Fruit fly (Drosophila melanogaster) whole organism, pupa: ENCODE measurements around the gene Or94b.

Source experiments
- CG10348 ChIP-seq: fragments of 200-800 bp; sonication (Bioruptor generic); IDR thresholded peaks from 2 replicates; pipeline ENCODE4 v1.3.6; 2022; ENCODE audit warnings: missing biosample characterization, missing genetic modification characterization
- CG12605 ChIP-seq: fragments of 200-800 bp; sonication (Bioruptor generic); IDR thresholded peaks from 2 replicates; pipeline ENCODE4 v1.3.6; 2022; ENCODE audit warnings: missing biosample characterization, missing genetic modification characterization
- CG13204 ChIP-seq: fragments of 200-800 bp; sonication (Bioruptor generic); optimal IDR thresholded peaks from 2 replicates; lab custom pipeline; 2018; ENCODE audit warnings: missing biosample characterization, mild to moderate bottlenecking, missing genetic modification characterization, moderate library complexity
- CG14655 ChIP-seq: fragments of 200-800 bp; sonication (Bioruptor generic); optimal IDR thresholded peaks from 3 replicates; lab custom pipeline; 2017; ENCODE audit warnings: mild to moderate bottlenecking, missing biosample characterization, missing genetic modification reagents, missing genetic modification characterization
- CG15710 ChIP-seq: fragments of 200-800 bp; sonication (Bioruptor generic); optimal IDR thresholded peaks from 2 replicates; lab custom pipeline; 2018; ENCODE audit warnings: missing biosample characterization, mild to moderate bottlenecking, missing genetic modification characterization, moderate library complexity
- CG17806 ChIP-seq: fragments of 200-800 bp; sonication (Bioruptor generic); optimal IDR thresholded peaks from 2 replicates; lab custom pipeline; 2018; ENCODE audit warnings: missing biosample characterization, mild to moderate bottlenecking, missing genetic modification characterization, moderate library complexity
- CG32121 ChIP-seq: fragments of 200-800 bp; sonication (Bioruptor generic); IDR thresholded peaks from 2 replicates; pipeline ENCODE4 v1.3.6; 2022; ENCODE audit warnings: missing biosample characterization, missing genetic modification characterization
- CG34367 ChIP-seq: fragments of 200-800 bp; sonication (Bioruptor generic); optimal IDR thresholded peaks from 2 replicates; lab custom pipeline; 2018; ENCODE audit warnings: missing biosample characterization, mild to moderate bottlenecking, missing genetic modification characterization
- CG4496 ChIP-seq: fragments of 200-800 bp; sonication (Bioruptor generic); IDR thresholded peaks from 3 replicates; pipeline ENCODE4 v1.3.6; 2022; ENCODE audit warnings: missing biosample characterization, missing genetic modification characterization
- CG8159 ChIP-seq: fragments of 200-800 bp; sonication (Bioruptor generic); optimal IDR thresholded peaks from 3 replicates; lab custom pipeline; 2018; ENCODE audit warnings: missing biosample characterization, mild to moderate bottlenecking, missing genetic modification characterization, moderate library complexity
- CG8301 ChIP-seq: fragments of 200-800 bp; sonication (Bioruptor generic); optimal IDR thresholded peaks from 2 replicates; lab custom pipeline; 2018; ENCODE audit warnings: missing biosample characterization, mild to moderate bottlenecking, missing genetic modification characterization
- CG9948 ChIP-seq: fragments of 200-800 bp; sonication (Bioruptor generic); optimal IDR thresholded peaks from 2 replicates; lab custom pipeline; 2018; ENCODE audit warnings: missing biosample characterization, mild to moderate bottlenecking, missing genetic modification characterization, moderate library complexity
- D1 ChIP-seq: fragments of 200-800 bp; sonication (Bioruptor generic); optimal IDR thresholded peaks from 2 replicates; lab custom pipeline; 2018; ENCODE audit warnings: missing biosample characterization, mild to moderate bottlenecking, missing genetic modification characterization, moderate library complexity
- EcR ChIP-seq: fragments of 200-800 bp; sonication (Bioruptor generic); optimal IDR thresholded peaks from 3 replicates; lab custom pipeline; 2019; ENCODE audit warnings: missing biosample characterization, missing genetic modification characterization, mild to moderate bottlenecking, moderate library complexity, missing genetic modification reagents
- Ets98B ChIP-seq: fragments of 200-800 bp; sonication (Bioruptor generic); IDR thresholded peaks from 2 replicates; pipeline ENCODE4 v1.3.6; 2022; ENCODE audit warnings: missing biosample characterization, missing genetic modification characterization
- Pif1A ChIP-seq: fragments of 200-800 bp; sonication (Bioruptor generic); optimal IDR thresholded peaks from 3 replicates; lab custom pipeline; 2016; ENCODE audit warnings: missing biosample characterization, missing genetic modification characterization
- Pif1B ChIP-seq: fragments of 200-800 bp; sonication (Bioruptor generic); optimal IDR thresholded peaks from 3 replicates; lab custom pipeline; 2016; ENCODE audit warnings: missing biosample characterization, missing genetic modification characterization
- Snoo ChIP-seq: fragments of 200-800 bp; sonication (Bioruptor generic); optimal IDR thresholded peaks from 3 replicates; lab custom pipeline; 2017; ENCODE audit warnings: missing biosample characterization, mild to moderate bottlenecking, missing genetic modification characterization, inconsistent platforms
- fd96Ca ChIP-seq: fragments of 200-800 bp; sonication (Bioruptor generic); IDR thresholded peaks from 3 replicates; pipeline ENCODE4 v1.3.6; 2022; ENCODE audit warnings: missing biosample characterization, missing genetic modification characterization
- gl ChIP-seq: fragments of 200-800 bp; sonication (Bioruptor generic); optimal IDR thresholded peaks from 2 replicates; lab custom pipeline; 2018; ENCODE audit warnings: missing biosample characterization, mild to moderate bottlenecking, missing genetic modification characterization
- rn ChIP-seq: fragments of 200-800 bp; sonication (Bioruptor generic); IDR thresholded peaks from 2 replicates; pipeline ENCODE4 v1.3.6; 2022; ENCODE audit warnings: missing biosample characterization, missing genetic modification characterization

Gene Or94b

dm6 chr3R:23026652-23027427, 37.7 kb downstream of the Or94b start, which contains the start of gene lmd:
Gene lmd, minus strand, starts transcription at chr3R:23026713.
- TF ChIP-seq CG14655 (GFP tag; lab: Kevin White, UChicago) (peak; percentile 17), CG10348 (GFP tag; lab: Robert Waterston, UW) (no peak), CG8159 (tag; lab: Kevin White, UChicago) (peak; percentile 19), CG13204 (GFP tag; lab: Kevin White, UChicago) (peak; percentile 90)

- TF ChIP-seq CG12605 (GFP tag; lab: Robert Waterston, UW) = no peak
- TF ChIP-seq Ets98B (GFP tag; lab: Robert Waterston, UW) = no peak
- TF ChIP-seq gl (tag; lab: Kevin White, UChicago) = no peak
- peak; percentile 15 for TF ChIP-seq CG13204 (GFP tag; lab: Kevin White, UChicago)
- no peak for TF ChIP-seq fd96Ca
- TF ChIP-seq CG4496 (GFP tag; lab: Robert Waterston, UW) = peak; percentile 9; the same call in 1 of the 3 replicates
- no peak for TF ChIP-seq D1 (tag; lab: Kevin White, UChicago)
- no peak for TF ChIP-seq CG34367 (tag; lab: Kevin White, UChicago)
- TF ChIP-seq CG8159 (tag; lab: Kevin White, UChicago) = no peak
Observed at dm6 chr3R:23027428-23027813, 38.3 kb downstream of the Or94b start.

dm6 chr3R:23028506-23028905, 39.4 kb downstream of the Or94b start:
- TF ChIP-seq CG13204 (GFP tag; lab: Kevin White, UChicago) = no peak
- no peak for TF ChIP-seq Pif1B (GFP tag; lab: Kevin White, UChicago)
- TF ChIP-seq Snoo (tag; lab: Kevin White, UChicago) = no peak
- TF ChIP-seq CG10348 (GFP tag; lab: Robert Waterston, UW) = no peak
- TF ChIP-seq CG17806 (tag; lab: Kevin White, UChicago) = no peak
- no peak for TF ChIP-seq CG34367 (tag; lab: Kevin White, UChicago)
- no peak for TF ChIP-seq CG8159 (tag; lab: Kevin White, UChicago)
- TF ChIP-seq CG12605 (GFP tag; lab: Robert Waterston, UW) = no peak
- peak; percentile 25 for TF ChIP-seq CG8301 (tag; lab: Kevin White, UChicago)
- no peak for TF ChIP-seq gl (tag; lab: Kevin White, UChicago)
- no peak for TF ChIP-seq EcR (GFP tag; lab: Kevin White, UChicago)
- TF ChIP-seq fd96Ca = 0 out of 3 replicates have a peak, but pooled peaks have one; percentile 11
- TF ChIP-seq CG14655 (GFP tag; lab: Kevin White, UChicago) = peak; percentile 34
- TF ChIP-seq CG32121 = no peak
- no peak for TF ChIP-seq Pif1A (GFP tag; lab: Kevin White, UChicago)
- TF ChIP-seq D1 (tag; lab: Kevin White, UChicago) = no peak
- peak; percentile 49 for TF ChIP-seq Ets98B (GFP tag; lab: Robert Waterston, UW)
- TF ChIP-seq CG15710 (tag; lab: Kevin White, UChicago) = no peak
- no peak for TF ChIP-seq CG9948 (tag; lab: Kevin White, UChicago)
- peak; percentile 43; the same call in 1 of the 3 replicates for TF ChIP-seq CG4496 (GFP tag; lab: Robert Waterston, UW)
- no peak for TF ChIP-seq rn

- TF ChIP-seq CG17806 (tag; lab: Kevin White, UChicago) (no peak), Snoo (tag; lab: Kevin White, UChicago) (no peak), fd96Ca (no peak), CG13204 (GFP tag; lab: Kevin White, UChicago) (no peak), CG10348 (GFP tag; lab: Robert Waterston, UW) (no peak), CG8301 (tag; lab: Kevin White, UChicago) (no peak), CG14655 (GFP tag; lab: Kevin White, UChicago) (no peak), CG8159 (tag; lab: Kevin White, UChicago) (no peak), rn (no peak), CG4496 (GFP tag; lab: Robert Waterston, UW) (no peak), CG9948 (tag; lab: Kevin White, UChicago) (no peak)
- TF ChIP-seq, all 21 proteins: peak for 0
Observed at dm6 chr3R:23030900-23031299, 41.8 kb downstream of the Or94b start.

- no peak for TF ChIP-seq CG12605 (GFP tag; lab: Robert Waterston, UW)
- 0 out of 3 replicates have a peak, but pooled peaks have one; percentile 34 for TF ChIP-seq CG4496 (GFP tag; lab: Robert Waterston, UW)
- TF ChIP-seq fd96Ca = 0 out of 3 replicates have a peak, but pooled peaks have one; percentile 44
- TF ChIP-seq CG32121 = no peak
Observed at dm6 chr3R:23035463-23035862, 46.4 kb downstream of the Or94b start, which contains the start of gene CG13833. Gene CG13833, minus strand, starts transcription at chr3R:23035563.

- TF ChIP-seq CG10348 (GFP tag; lab: Robert Waterston, UW) = no peak
- no peak for TF ChIP-seq CG8159 (tag; lab: Kevin White, UChicago)
- TF ChIP-seq Snoo (tag; lab: Kevin White, UChicago) = no peak
- no peak for TF ChIP-seq rn
- no peak for TF ChIP-seq CG13204 (GFP tag; lab: Kevin White, UChicago)
- no peak for TF ChIP-seq Pif1B (GFP tag; lab: Kevin White, UChicago)
- no peak for TF ChIP-seq CG17806 (tag; lab: Kevin White, UChicago)
- no peak for TF ChIP-seq CG14655 (GFP tag; lab: Kevin White, UChicago)
- no peak for TF ChIP-seq D1 (tag; lab: Kevin White, UChicago)
- no peak for TF ChIP-seq CG9948 (tag; lab: Kevin White, UChicago)
- no peak for TF ChIP-seq CG34367 (tag; lab: Kevin White, UChicago)
- no peak for TF ChIP-seq fd96Ca
- TF ChIP-seq Ets98B (GFP tag; lab: Robert Waterston, UW) = no peak
- no peak for TF ChIP-seq EcR (GFP tag; lab: Kevin White, UChicago)
- TF ChIP-seq CG12605 (GFP tag; lab: Robert Waterston, UW) = no peak
- TF ChIP-seq CG8301 (tag; lab: Kevin White, UChicago) = no peak
- TF ChIP-seq Pif1A (GFP tag; lab: Kevin White, UChicago) = no peak
Observed at dm6 chr3R:23036321-23036720, 47.2 kb downstream of the Or94b start.
